Worm (Caenorhabditis elegans) whole organism, L1 larva: Measurements from ENCODE around the gene sup-18.
A peak's percentile ranks its signal among the peaks of the same experiment; 100 is the strongest.

Experiments used
- C16A3.4 ChIP-seq: fragments of 150-350 bp; optimal IDR thresholded peaks from 2 replicates; lab custom pipeline; 2014; ENCODE audit warnings: missing biosample characterization, missing genetic modification characterization
- C34B4.2 ChIP-seq: sonication (generic microtip); optimal IDR thresholded peaks from 2 replicates; lab custom pipeline; 2017; ENCODE audit warnings: mild to moderate bottlenecking, missing genetic modification characterization, missing compliant biosample characterization
- F16B12.6 ChIP-seq: fragments of 150-350 bp; optimal IDR thresholded peaks from 2 replicates; lab custom pipeline; 2014; ENCODE audit warnings: missing biosample characterization, missing genetic modification characterization
- aha-1 ChIP-seq: fragments of 150-350 bp; optimal IDR thresholded peaks from 2 replicates; lab custom pipeline; 2014; ENCODE audit warnings: missing biosample characterization, missing genetic modification characterization
- aly-2 ChIP-seq: fragments of 150-350 bp; optimal IDR thresholded peaks from 2 replicates; lab custom pipeline; 2014; ENCODE audit warnings: missing biosample characterization, missing genetic modification characterization
- ama-1 ChIP-seq: fragments of 150-350 bp; optimal IDR thresholded peaks from 2 replicates; lab custom pipeline; 2014
- blmp-1 ChIP-seq: fragments of 150-350 bp; optimal IDR thresholded peaks from 2 replicates; lab custom pipeline; 2014; ENCODE audit warnings: missing biosample characterization, missing genetic modification characterization
- ceh-63 ChIP-seq: fragments of 200-800 bp; sonication (Bioruptor generic); optimal IDR thresholded peaks from 2 replicates; lab custom pipeline; 2018; ENCODE audit warnings: mild to moderate bottlenecking, missing genetic modification characterization, missing compliant biosample characterization
- ceh-8 ChIP-seq: fragments of 200-800 bp; sonication (Bioruptor generic); optimal IDR thresholded peaks from 2 replicates; lab custom pipeline; 2018; ENCODE audit warnings: mild to moderate bottlenecking, missing genetic modification characterization, moderate library complexity, missing compliant biosample characterization
- ceh-88 ChIP-seq: fragments of 200-800 bp; sonication (Bioruptor generic); IDR thresholded peaks from 2 replicates; pipeline ENCODE4 v1.3.6; 2022; ENCODE audit warnings: missing genetic modification characterization, missing compliant biosample characterization
- ceh-90 ChIP-seq: sonication (generic microtip); optimal IDR thresholded peaks from 2 replicates; lab custom pipeline; 2016; ENCODE audit warnings: missing genetic modification characterization, missing compliant biosample characterization
- dpl-1 ChIP-seq, 3 experiments: fragments of 150-350 bp in 2 of 3; sonication (generic microtip) in 1 of 3; optimal IDR thresholded peaks; 2 replicates each; lab custom pipeline; 2014 to 2017; ENCODE audit warnings: missing biosample characterization in 3 of 3, missing genetic modification characterization in 3 of 3, missing genetic modification reagents in 3 of 3
- efl-1 ChIP-seq, 4 experiments: fragments of 150-350 bp; optimal IDR thresholded peaks in 3 of 4; peaks in 1 of 4; 1 replicate in 1 of 4; 2 replicates in 3 of 4; lab custom pipeline; 2014; ENCODE audit warnings: missing biosample characterization in 2 of 4, missing genetic modification characterization in 2 of 4, missing genetic modification reagents in 2 of 4
- egl-13 ChIP-seq: sonication (generic microtip); optimal IDR thresholded peaks from 2 replicates; lab custom pipeline; 2016; ENCODE audit warnings: missing genotype, missing genetic modification reagents, missing genetic modification characterization, missing compliant biosample characterization
- elt-2 ChIP-seq: sonication (generic microtip); optimal IDR thresholded peaks from 2 replicates; lab custom pipeline; 2016; ENCODE audit warnings: missing genetic modification characterization, mild to moderate bottlenecking, inconsistent platforms, missing compliant biosample characterization, missing genetic modification reagents
- fkh-10 ChIP-seq: sonication (generic microtip); optimal IDR thresholded peaks from 2 replicates; lab custom pipeline; 2017; ENCODE audit warnings: missing biosample characterization, missing genetic modification reagents, missing genetic modification characterization
- fkh-4 ChIP-seq: sonication (generic microtip); optimal IDR thresholded peaks from 2 replicates; lab custom pipeline; 2016; ENCODE audit warnings: missing compliant biosample characterization, missing genetic modification characterization, borderline replicate concordance
- fos-1 ChIP-seq: fragments of 150-350 bp; optimal IDR thresholded peaks from 2 replicates; lab custom pipeline; 2014; ENCODE audit warnings: missing biosample characterization, missing genetic modification characterization
- grh-1 ChIP-seq: fragments of 200-800 bp; sonication (Bioruptor generic); IDR thresholded peaks from 2 replicates; pipeline ENCODE4 v1.3.6; 2022; ENCODE audit warnings: missing genetic modification reagents, missing genetic modification characterization, missing compliant biosample characterization
- irx-1 ChIP-seq: sonication (generic microtip); optimal IDR thresholded peaks from 2 replicates; lab custom pipeline; 2016; ENCODE audit warnings: missing genetic modification characterization, missing compliant biosample characterization
- isw-1 ChIP-seq: fragments of 200-800 bp; sonication (Bioruptor generic); IDR thresholded peaks from 2 replicates; pipeline ENCODE4 v1.3.6; 2022; ENCODE audit warnings: missing genetic modification characterization, missing compliant biosample characterization
- lin-14 ChIP-seq: fragments of 200-800 bp; sonication (Bioruptor generic); optimal IDR thresholded peaks from 2 replicates; lab custom pipeline; 2018; ENCODE audit warnings: mild to moderate bottlenecking, missing genetic modification characterization, moderate library complexity, missing compliant biosample characterization
- lir-3 ChIP-seq: sonication (generic microtip); optimal IDR thresholded peaks from 2 replicates; lab custom pipeline; 2016; ENCODE audit warnings: mild to moderate bottlenecking, missing genetic modification characterization, moderate library complexity, missing compliant biosample characterization; ENCODE audit not compliant: poor library complexity
- lsy-2 ChIP-seq, 2 experiments: fragments of 150-350 bp; optimal IDR thresholded peaks; 2 replicates each; lab custom pipeline; 2014; ENCODE audit warnings: missing biosample characterization in 2 of 2, missing genetic modification characterization in 2 of 2
- mep-1 ChIP-seq: fragments of 150-350 bp; optimal IDR thresholded peaks from 2 replicates; lab custom pipeline; 2014; ENCODE audit warnings: missing biosample characterization, missing genetic modification characterization
- nhr-11 ChIP-seq: fragments of 150-350 bp; optimal IDR thresholded peaks from 2 replicates; lab custom pipeline; 2014; ENCODE audit warnings: missing biosample characterization, missing genetic modification characterization
- nhr-19 ChIP-seq: fragments of 200-800 bp; sonication (Bioruptor generic); conservative IDR thresholded peaks from 2 replicates; pipeline ENCODE4 v1.3.6; 2022; ENCODE audit warnings: missing genetic modification characterization, missing compliant biosample characterization
- nhr-237 ChIP-seq: fragments of 150-350 bp; optimal IDR thresholded peaks from 2 replicates; lab custom pipeline; 2014; ENCODE audit warnings: missing biosample characterization, missing genetic modification characterization
- nhr-47 ChIP-seq: sonication (generic microtip); optimal IDR thresholded peaks from 2 replicates; lab custom pipeline; 2016; ENCODE audit warnings: mild to moderate bottlenecking, missing genetic modification characterization, moderate library complexity, missing compliant biosample characterization
- nhr-71 ChIP-seq: sonication (generic microtip); optimal IDR thresholded peaks from 2 replicates; lab custom pipeline; 2016; ENCODE audit warnings: mild to moderate bottlenecking, missing genetic modification characterization, moderate library complexity, missing compliant biosample characterization
- nhr-84 ChIP-seq: sonication (generic microtip); optimal IDR thresholded peaks from 2 replicates; lab custom pipeline; 2017; ENCODE audit warnings: missing biosample characterization, missing genetic modification characterization
- nhr-85 ChIP-seq: sonication (generic microtip); peaks from one replicate; lab custom pipeline; 2016; ENCODE audit warnings: missing genetic modification characterization, inconsistent platforms, missing compliant biosample characterization
- pag-3 ChIP-seq: sonication (generic microtip); optimal IDR thresholded peaks from 2 replicates; lab custom pipeline; 2017; ENCODE audit warnings: missing genetic modification characterization, mild to moderate bottlenecking, missing compliant biosample characterization, antibody characterized with exemption, borderline replicate concordance; ENCODE audit not compliant: insufficient read depth
- pqm-1 ChIP-seq: sonication (generic microtip); optimal IDR thresholded peaks from 3 replicates; lab custom pipeline; 2017; ENCODE audit warnings: missing biosample characterization, missing genetic modification characterization
- snpc-4 ChIP-seq: fragments of 150-350 bp; optimal IDR thresholded peaks from 2 replicates; lab custom pipeline; 2014; ENCODE audit warnings: missing biosample characterization, missing genetic modification characterization
- snu-23 ChIP-seq: sonication (generic microtip); optimal IDR thresholded peaks from 2 replicates; lab custom pipeline; 2016; ENCODE audit warnings: missing genetic modification characterization, missing compliant biosample characterization
- sptf-1 ChIP-seq: fragments of 150-350 bp; optimal IDR thresholded peaks from 2 replicates; lab custom pipeline; 2014; ENCODE audit warnings: missing biosample characterization, missing genetic modification characterization
- swsn-7 ChIP-seq: sonication (generic microtip); optimal IDR thresholded peaks from 2 replicates; lab custom pipeline; 2016; ENCODE audit warnings: missing genetic modification characterization, missing compliant biosample characterization
- tbx-2 ChIP-seq: sonication (generic microtip); optimal IDR thresholded peaks from 2 replicates; lab custom pipeline; 2016; ENCODE audit warnings: missing genetic modification characterization, missing compliant biosample characterization
- tlp-1 ChIP-seq: fragments of 150-350 bp; optimal IDR thresholded peaks from 2 replicates; lab custom pipeline; 2014; ENCODE audit warnings: missing biosample characterization, missing genetic modification characterization
- vab-15 ChIP-seq: sonication (generic microtip); optimal IDR thresholded peaks from 2 replicates; lab custom pipeline; 2017; ENCODE audit warnings: missing genotype, mild to moderate bottlenecking, missing genetic modification characterization, missing compliant biosample characterization
- zag-1 ChIP-seq: fragments of 150-350 bp; optimal IDR thresholded peaks from 2 replicates; lab custom pipeline; 2014; ENCODE audit warnings: missing biosample characterization, missing genetic modification characterization
- zip-4 ChIP-seq: fragments of 200-800 bp; sonication (Bioruptor generic); optimal IDR thresholded peaks from 2 replicates; lab custom pipeline; 2018; ENCODE audit warnings: mild to moderate bottlenecking, missing genetic modification characterization, moderate library complexity, missing compliant biosample characterization

sup-18 gene

ce11 chrIII:7858407-7859029 is 20.2 kb downstream of the sup-18 start, which contains the start of the genes coq-5 and ufm-1 (continued):
- TF ChIP-seq nhr-71 (tag; lab: Kevin White, UChicago) (peak; percentile 56), aha-1 (tag; lab: Kevin White, UChicago) (no peak), ceh-90 (peak; percentile 87), blmp-1 (tag; lab: Kevin White, UChicago) (no peak), pag-3 (peak; percentile 8), fos-1 (tag; lab: Kevin White, UChicago) (no peak)
- TF ChIP-seq, all 84 proteins: peak for 27

- TF ChIP-seq nhr-47 (tag; lab: Kevin White, UChicago) (no peak), nhr-71 (tag; lab: Kevin White, UChicago) (no peak), isw-1 (no peak), fos-1 (tag; lab: Kevin White, UChicago) (no peak), sptf-1 (tag; lab: Kevin White, UChicago) (no peak), lin-14 (no peak)
- TF ChIP-seq, all 84 proteins: peak for 0
Measured at ce11 chrIII:7857142-7857541, 21.6 kb downstream of the sup-18 start, which contains the start of gene tag-307. tag-307 (minus strand) TSS chrIII:7857242.

- TF ChIP-seq nhr-85 (tag; lab: Kevin White, UChicago), result peak; percentile 66
- TF ChIP-seq zip-4 (GFP tag; lab: Kevin White, UChicago), result no peak
Measured at ce11 chrIII:7855468-7855867, 23.2 kb downstream of the sup-18 start.

ce11 chrIII:7854494-7855184 is 24.1 kb downstream of the sup-18 start, which contains the start of gene rpl-35:
rpl-35 (plus strand) TSS chrIII:7855134.
- TF ChIP-seq dpl-1 (GFP tag; optimal IDR thresholded peaks at IDR 0.05; lab: Kevin White, UChicago), result peak; percentile 100
- TF ChIP-seq zag-1 (tag; lab: Kevin White, UChicago), result peak; percentile 74
- TF ChIP-seq ama-1, result peak; percentile 81
- TF ChIP-seq efl-1 (optimal IDR thresholded peaks at IDR 0.05; lab: Kevin White, UChicago), result peak; percentile 99 to 100
- TF ChIP-seq efl-1 (GFP tag; optimal IDR thresholded peaks at IDR 0.05 in 1 of 2; lab: Kevin White, UChicago), result peak; percentile 100
- peak; percentile 98 for TF ChIP-seq lir-3 (tag; lab: Kevin White, UChicago)
- peak; percentile 100 for TF ChIP-seq isw-1
- TF ChIP-seq C34B4.2 (tag; lab: Kevin White, UChicago), result peak; percentile 98
- peak; percentile 100 for TF ChIP-seq nhr-47 (tag; lab: Kevin White, UChicago)
- TF ChIP-seq tlp-1 (tag; lab: Kevin White, UChicago), result no peak
- TF ChIP-seq grh-1 (GFP tag; lab: Robert Waterston, UW), result peak; percentile 100
- TF ChIP-seq nhr-84 (tag; lab: Kevin White, UChicago), result peak; percentile 95
- peak; percentile 98 for TF ChIP-seq nhr-11
- peak; percentile 98 for TF ChIP-seq ceh-63 (GFP tag; lab: Kevin White, UChicago)
- TF ChIP-seq pqm-1, result peak; percentile 71
- TF ChIP-seq blmp-1 (tag; lab: Kevin White, UChicago), result peak; percentile 95
- TF ChIP-seq lsy-2 (tag; optimal IDR thresholded peaks at IDR 0.05; lab: Kevin White, UChicago), result peak; percentile 98 to 99
- peak; percentile 99 for TF ChIP-seq mep-1 (tag; lab: Kevin White, UChicago)
- peak; percentile 98 for TF ChIP-seq fkh-4 (tag; lab: Kevin White, UChicago)
- TF ChIP-seq elt-2 (tag; lab: Kevin White, UChicago), result peak; percentile 98
- peak; percentile 99 for TF ChIP-seq nhr-237 (tag; lab: Kevin White, UChicago)
- peak; percentile 98 for TF ChIP-seq zip-4 (GFP tag; lab: Kevin White, UChicago)
- peak; percentile 93 for TF ChIP-seq snpc-4 (tag; lab: Kevin White, UChicago)
- peak; percentile 99 for TF ChIP-seq egl-13
- peak; percentile 100 for TF ChIP-seq ceh-8 (GFP tag; lab: Kevin White, UChicago)
- peak; percentile 100 for TF ChIP-seq swsn-7
- peak; percentile 100 for TF ChIP-seq tbx-2
- peak; percentile 100 for TF ChIP-seq snu-23 (GFP tag; lab: Kevin White, UChicago)
- peak; percentile 89 for TF ChIP-seq F16B12.6
- TF ChIP-seq nhr-19 (GFP tag; lab: Robert Waterston, UW), result peak; percentile 100
- peak; percentile 98 for TF ChIP-seq vab-15 (tag; lab: Kevin White, UChicago)
- peak; percentile 99 for TF ChIP-seq aly-2 (tag; lab: Kevin White, UChicago)
- peak; percentile 99 for TF ChIP-seq fkh-10
- TF ChIP-seq C16A3.4, result peak; percentile 100
- peak; percentile 100 for TF ChIP-seq nhr-71 (tag; lab: Kevin White, UChicago)
- TF ChIP-seq irx-1, result peak; percentile 99
- peak; percentile 99 for TF ChIP-seq ceh-88 (GFP tag; lab: Robert Waterston, UW)
